Fruit fly (Drosophila melanogaster) whole organism, pupa: ENCODE data around the gene CG18558.

Experiments used
- CG10348 ChIP-seq: fragments of 200-800 bp; sonication (Bioruptor generic); IDR thresholded peaks from 2 replicates; pipeline ENCODE4 v1.3.6; 2022; ENCODE audit warnings: missing biosample characterization, missing genetic modification characterization
- CG12605 ChIP-seq: fragments of 200-800 bp; sonication (Bioruptor generic); IDR thresholded peaks from 2 replicates; pipeline ENCODE4 v1.3.6; 2022; ENCODE audit warnings: missing biosample characterization, missing genetic modification characterization
- CG13204 ChIP-seq: fragments of 200-800 bp; sonication (Bioruptor generic); optimal IDR thresholded peaks from 2 replicates; lab custom pipeline; 2018; ENCODE audit warnings: missing biosample characterization, mild to moderate bottlenecking, missing genetic modification characterization, moderate library complexity
- CG14655 ChIP-seq: fragments of 200-800 bp; sonication (Bioruptor generic); optimal IDR thresholded peaks from 3 replicates; lab custom pipeline; 2017; ENCODE audit warnings: mild to moderate bottlenecking, missing biosample characterization, missing genetic modification reagents, missing genetic modification characterization
- CG15710 ChIP-seq: fragments of 200-800 bp; sonication (Bioruptor generic); optimal IDR thresholded peaks from 2 replicates; lab custom pipeline; 2018; ENCODE audit warnings: missing biosample characterization, mild to moderate bottlenecking, missing genetic modification characterization, moderate library complexity
- CG17806 ChIP-seq: fragments of 200-800 bp; sonication (Bioruptor generic); optimal IDR thresholded peaks from 2 replicates; lab custom pipeline; 2018; ENCODE audit warnings: missing biosample characterization, mild to moderate bottlenecking, missing genetic modification characterization, moderate library complexity
- CG32121 ChIP-seq: fragments of 200-800 bp; sonication (Bioruptor generic); IDR thresholded peaks from 2 replicates; pipeline ENCODE4 v1.3.6; 2022; ENCODE audit warnings: missing biosample characterization, missing genetic modification characterization
- CG34367 ChIP-seq: fragments of 200-800 bp; sonication (Bioruptor generic); optimal IDR thresholded peaks from 2 replicates; lab custom pipeline; 2018; ENCODE audit warnings: missing biosample characterization, mild to moderate bottlenecking, missing genetic modification characterization
- CG4496 ChIP-seq: fragments of 200-800 bp; sonication (Bioruptor generic); IDR thresholded peaks from 3 replicates; pipeline ENCODE4 v1.3.6; 2022; ENCODE audit warnings: missing biosample characterization, missing genetic modification characterization
- CG8159 ChIP-seq: fragments of 200-800 bp; sonication (Bioruptor generic); optimal IDR thresholded peaks from 3 replicates; lab custom pipeline; 2018; ENCODE audit warnings: missing biosample characterization, mild to moderate bottlenecking, missing genetic modification characterization, moderate library complexity
- CG8301 ChIP-seq: fragments of 200-800 bp; sonication (Bioruptor generic); optimal IDR thresholded peaks from 2 replicates; lab custom pipeline; 2018; ENCODE audit warnings: missing biosample characterization, mild to moderate bottlenecking, missing genetic modification characterization
- CG9948 ChIP-seq: fragments of 200-800 bp; sonication (Bioruptor generic); optimal IDR thresholded peaks from 2 replicates; lab custom pipeline; 2018; ENCODE audit warnings: missing biosample characterization, mild to moderate bottlenecking, missing genetic modification characterization, moderate library complexity
- D1 ChIP-seq: fragments of 200-800 bp; sonication (Bioruptor generic); optimal IDR thresholded peaks from 2 replicates; lab custom pipeline; 2018; ENCODE audit warnings: missing biosample characterization, mild to moderate bottlenecking, missing genetic modification characterization, moderate library complexity
- EcR ChIP-seq: fragments of 200-800 bp; sonication (Bioruptor generic); optimal IDR thresholded peaks from 3 replicates; lab custom pipeline; 2019; ENCODE audit warnings: missing biosample characterization, missing genetic modification characterization, mild to moderate bottlenecking, moderate library complexity, missing genetic modification reagents
- Ets98B ChIP-seq: fragments of 200-800 bp; sonication (Bioruptor generic); IDR thresholded peaks from 2 replicates; pipeline ENCODE4 v1.3.6; 2022; ENCODE audit warnings: missing biosample characterization, missing genetic modification characterization
- Pif1A ChIP-seq: fragments of 200-800 bp; sonication (Bioruptor generic); optimal IDR thresholded peaks from 3 replicates; lab custom pipeline; 2016; ENCODE audit warnings: missing biosample characterization, missing genetic modification characterization
- Pif1B ChIP-seq: fragments of 200-800 bp; sonication (Bioruptor generic); optimal IDR thresholded peaks from 3 replicates; lab custom pipeline; 2016; ENCODE audit warnings: missing biosample characterization, missing genetic modification characterization
- Snoo ChIP-seq: fragments of 200-800 bp; sonication (Bioruptor generic); optimal IDR thresholded peaks from 3 replicates; lab custom pipeline; 2017; ENCODE audit warnings: missing biosample characterization, mild to moderate bottlenecking, missing genetic modification characterization, inconsistent platforms
- fd96Ca ChIP-seq: fragments of 200-800 bp; sonication (Bioruptor generic); IDR thresholded peaks from 3 replicates; pipeline ENCODE4 v1.3.6; 2022; ENCODE audit warnings: missing biosample characterization, missing genetic modification characterization
- gl ChIP-seq: fragments of 200-800 bp; sonication (Bioruptor generic); optimal IDR thresholded peaks from 2 replicates; lab custom pipeline; 2018; ENCODE audit warnings: missing biosample characterization, mild to moderate bottlenecking, missing genetic modification characterization
- rn ChIP-seq: fragments of 200-800 bp; sonication (Bioruptor generic); IDR thresholded peaks from 2 replicates; pipeline ENCODE4 v1.3.6; 2022; ENCODE audit warnings: missing biosample characterization, missing genetic modification characterization

CG18558 gene

dm6 chr2L:2844413-2844812 lies at the start of gene CG18558:
Gene CG18558, minus strand, starts transcription at chr2L:2844513.
- TF ChIP-seq D1 (tag; lab: Kevin White, UChicago): no peak
- TF ChIP-seq Pif1A: no peak
- no peak for TF ChIP-seq CG10348 (GFP tag; lab: Robert Waterston, UW)
- no peak for TF ChIP-seq CG9948 (tag; lab: Kevin White, UChicago)
- no peak for TF ChIP-seq CG14655
- no peak for TF ChIP-seq Ets98B
- no peak for TF ChIP-seq EcR
- TF ChIP-seq gl: no peak
- TF ChIP-seq rn (GFP tag; lab: Robert Waterston, UW): no peak
- no peak for TF ChIP-seq Pif1B (GFP tag; lab: Kevin White, UChicago)
- TF ChIP-seq CG13204 (GFP tag; lab: Kevin White, UChicago): no peak
- TF ChIP-seq CG17806 (tag; lab: Kevin White, UChicago): no peak
- TF ChIP-seq, all 21 proteins: peak for 0

DNA sequence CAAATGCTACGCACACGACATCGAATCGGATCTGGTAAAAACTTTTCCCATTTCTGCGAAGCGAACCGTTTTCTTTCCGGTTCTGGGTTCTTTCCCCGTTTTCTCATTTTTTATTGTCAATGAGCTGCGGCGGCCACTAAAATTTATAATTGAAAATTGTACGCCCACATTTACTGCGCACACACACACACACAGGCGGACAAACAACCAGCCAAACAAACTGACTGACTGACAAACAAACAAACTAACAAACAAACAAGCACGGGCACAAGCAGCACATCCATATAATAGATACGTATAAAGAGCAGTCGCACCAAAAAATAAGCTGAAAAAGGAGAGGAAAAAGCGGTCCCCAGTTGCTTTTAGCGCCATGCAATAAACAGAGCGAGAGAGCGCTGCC lies 46.9 kb upstream of the CG18558 start:
- TF ChIP-seq Ets98B (no peak), Pif1B (GFP tag; lab: Kevin White, UChicago) (no peak), fd96Ca (GFP tag; lab: Robert Waterston, UW) (no peak), rn (GFP tag; lab: Robert Waterston, UW) (no peak), D1 (tag; lab: Kevin White, UChicago) (no peak), Snoo (tag; lab: Kevin White, UChicago) (no peak), CG10348 (GFP tag; lab: Robert Waterston, UW) (no peak), CG9948 (tag; lab: Kevin White, UChicago) (no peak), CG17806 (tag; lab: Kevin White, UChicago) (no peak), gl (no peak), CG14655 (no peak), CG15710 (no peak)

dm6 chr2L:2888859-2889443 lies 44.6 kb upstream of the CG18558 start:
- TF ChIP-seq EcR: peak; percentile 88
- no peak for TF ChIP-seq rn (GFP tag; lab: Robert Waterston, UW)
- TF ChIP-seq gl: no peak
- peak; percentile 11; the same call in 1 of the 2 replicates for TF ChIP-seq Ets98B
- TF ChIP-seq fd96Ca (GFP tag; lab: Robert Waterston, UW): peak; percentile 39; the same call in 1 of the 3 replicates
- TF ChIP-seq Pif1A: no peak
- no peak for TF ChIP-seq CG13204 (GFP tag; lab: Kevin White, UChicago)
- TF ChIP-seq CG9948 (tag; lab: Kevin White, UChicago): no peak
- no peak for TF ChIP-seq CG32121 (GFP tag; lab: Robert Waterston, UW)
- TF ChIP-seq CG12605 (GFP tag; lab: Robert Waterston, UW): peak; percentile 43; the same call in 1 of the 2 replicates

DNA sequence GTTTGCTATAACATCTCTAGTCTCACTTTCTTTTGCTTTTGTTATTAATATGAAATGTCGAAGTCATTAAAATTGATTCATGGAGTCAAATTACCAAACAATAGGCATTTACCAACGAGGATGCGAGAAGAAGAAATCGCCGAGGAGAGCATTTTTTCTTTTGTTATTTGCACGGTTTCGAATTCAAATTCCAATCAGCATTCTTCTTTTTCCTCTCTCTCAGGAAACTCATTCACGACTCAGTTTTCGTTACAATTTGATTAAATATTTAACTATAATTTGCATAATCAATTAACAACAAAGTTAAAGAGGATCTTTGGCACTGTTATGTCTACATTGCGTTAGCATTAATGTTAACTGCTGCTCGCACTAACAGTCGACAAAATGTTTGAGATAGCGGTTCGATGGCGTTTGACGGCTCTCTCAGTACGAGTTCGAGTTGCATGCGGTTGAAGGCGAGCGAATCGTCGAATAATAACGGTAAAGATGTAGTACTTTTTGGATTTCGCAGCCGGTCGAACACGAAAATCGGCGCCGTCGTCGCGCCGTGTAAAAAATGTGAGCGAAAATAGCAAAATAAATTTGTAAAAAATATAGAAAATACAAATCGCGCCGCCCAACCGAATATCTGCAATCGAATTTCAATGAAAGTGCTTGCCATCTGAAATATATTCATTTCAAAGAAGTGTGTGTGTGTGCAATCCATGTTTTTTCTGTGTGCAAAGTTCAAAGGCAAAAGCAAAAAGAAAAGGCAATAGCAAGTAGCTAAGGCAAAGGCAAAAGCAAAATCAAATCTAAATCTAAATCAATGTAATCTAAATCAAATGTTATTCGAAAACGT lies 43.7 kb upstream of the CG18558 start:
- TF ChIP-seq CG32121 (GFP tag; lab: Robert Waterston, UW) (0 out of 2 replicates have a peak, but pooled peaks have one; percentile 8), CG14655 (peak; percentile 4), EcR (no peak), CG34367 (no peak), Pif1B (GFP tag; lab: Kevin White, UChicago) (peak; percentile 6), CG12605 (GFP tag; lab: Robert Waterston, UW) (0 out of 2 replicates have a peak, but pooled peaks have one; percentile 6), CG15710 (no peak), D1 (tag; lab: Kevin White, UChicago) (peak; percentile 49), CG4496 (GFP tag; lab: Robert Waterston, UW) (0 out of 3 replicates have a peak, but pooled peaks have one; percentile 13)

- TF ChIP-seq CG14655 (peak; percentile 23), CG32121 (GFP tag; lab: Robert Waterston, UW) (peak; percentile 32; the same call in 1 of the 2 replicates), CG34367 (no peak), CG10348 (GFP tag; lab: Robert Waterston, UW) (no peak), rn (GFP tag; lab: Robert Waterston, UW) (no peak), CG13204 (GFP tag; lab: Kevin White, UChicago) (peak; percentile 46), Snoo (tag; lab: Kevin White, UChicago) (no peak), CG4496 (GFP tag; lab: Robert Waterston, UW) (peak; percentile 59; the same call in 2 of the 3 replicates), CG17806 (tag; lab: Kevin White, UChicago) (no peak), CG8301 (tag; lab: Kevin White, UChicago) (no peak), Ets98B (peak; percentile 65; the same call in 1 of the 2 replicates), D1 (tag; lab: Kevin White, UChicago) (peak; percentile 4), CG8159 (tag; lab: Kevin White, UChicago) (peak; percentile 37), CG15710 (peak; percentile 14), fd96Ca (GFP tag; lab: Robert Waterston, UW) (peak; percentile 51; the same call in 2 of the 3 replicates), CG12605 (GFP tag; lab: Robert Waterston, UW) (peak; percentile 78), gl (peak; percentile 57), CG9948 (tag; lab: Kevin White, UChicago) (no peak), Pif1B (GFP tag; lab: Kevin White, UChicago) (peak; percentile 17), EcR (peak; percentile 9), Pif1A (no peak)
Observed at dm6 chr2L:2886613-2887537, 42.6 kb upstream of the CG18558 start.
